Worm (Caenorhabditis elegans) whole organism, mixed stage, embryonic: ENCODE measurements around the gene Y51H4A.6.

Experiments used
- ces-1 ChIP-seq: fragments of 150-350 bp; optimal IDR thresholded peaks from 2 replicates; lab custom pipeline; 2014; ENCODE audit warnings: missing biosample characterization, missing genetic modification reagents, missing genetic modification characterization
- lsy-2 ChIP-seq: fragments of 150-350 bp; optimal IDR thresholded peaks from 2 replicates; lab custom pipeline; 2014; ENCODE audit warnings: missing biosample characterization, missing genetic modification characterization
- mab-5 ChIP-seq: fragments of 150-350 bp; optimal IDR thresholded peaks from 2 replicates; lab custom pipeline; 2014; ENCODE audit warnings: missing biosample characterization, missing genetic modification characterization
- mep-1 ChIP-seq: fragments of 150-350 bp; optimal IDR thresholded peaks from 2 replicates; lab custom pipeline; 2017; ENCODE audit warnings: missing biosample characterization, missing genetic modification reagents, missing genetic modification characterization, inconsistent platforms

ce11 chrIV:16492327-16492726 lies 41.1 kb upstream of the Y51H4A.6 start:
- TF ChIP-seq ces-1 (GFP tag; lab: Kevin White, UChicago): peak; percentile 38
- peak; percentile 68 for TF ChIP-seq lsy-2 (tag; lab: Kevin White, UChicago)
- TF ChIP-seq mep-1: peak; percentile 77
- no peak for TF ChIP-seq mab-5 (tag; lab: Kevin White, UChicago)
